In the genomic region with DNA sequence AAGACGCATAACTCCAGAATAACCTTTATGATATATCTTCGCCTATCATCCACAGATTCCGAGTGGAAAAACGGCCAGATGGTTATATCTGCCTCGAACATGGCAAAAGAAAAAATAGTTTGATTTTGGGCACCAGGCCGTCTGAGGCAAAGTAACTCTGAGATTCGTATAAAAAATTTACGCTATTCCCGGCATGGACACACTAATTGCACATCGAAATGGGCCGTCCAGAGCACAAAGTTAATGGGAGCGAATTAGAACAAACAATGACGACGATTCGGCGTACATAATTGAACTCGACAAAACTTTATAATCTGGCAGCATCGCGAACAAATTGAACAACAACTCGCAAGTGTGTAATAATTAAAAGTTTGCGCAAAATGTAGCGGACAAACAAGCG, we compare ENCODE assay signal across 2 fruit fly cellular contexts.
TF ChIP-seq lines count a peak whose summit lies in the region.

Gene CG32391, minus strand, starts transcription at position 101 of the 400 bp plus-strand sequence.

- no peak for TF ChIP-seq CTCF in whole organism, embryonic (GFP tag; optimal IDR thresholded peaks at IDR 0.05; lab: Kevin White, UChicago)

TF ChIP-seq in whole organism, embryonic, 481 proteins besides CTCF, POLR2A, EP300 and RAD21:
- no peak for TF ChIP-seq CG34376 (GFP tag; optimal IDR thresholded peaks at IDR 0.05; lab: Kevin White, UChicago)
- peak; percentile 29 for TF ChIP-seq Ets65A (GFP tag; lab: Kevin White, UChicago)

TF ChIP-seq in whole organism, prepupa, 60 proteins besides CTCF, POLR2A, EP300 and RAD21:
- no peak for TF ChIP-seq CG7368 (GFP tag; optimal IDR thresholded peaks at IDR 0.05; lab: Kevin White, UChicago)
- TF ChIP-seq svp (GFP tag; lab: Kevin White, UChicago) = peak; percentile 39
- no peak for TF ChIP-seq esn (GFP tag; optimal IDR thresholded peaks at IDR 0.05; lab: Kevin White, UChicago)
- no peak for TF ChIP-seq CG6808 (GFP tag; optimal IDR thresholded peaks at IDR 0.05; lab: Kevin White, UChicago)
